Worm (Caenorhabditis elegans): ENCODE data around the gene srsx-3.

srsx-3 gene

ce11 chrV:7980993-7981595 lies 44.0 kb upstream of the srsx-3 start, which contains the start of gene F26D11.1:
Gene F26D11.1 (plus strand): TSS chrV:7981545.
- no peak for TF ChIP-seq nhr-25 (tag; optimal IDR thresholded peaks at IDR 0.05)
- no peak for TF ChIP-seq aly-2 (tag; optimal IDR thresholded peaks at IDR 0.05)
- no peak for TF ChIP-seq ztf-11 (tag; optimal IDR thresholded peaks at IDR 0.05)
- TF ChIP-seq nhr-11 (tag; optimal IDR thresholded peaks at IDR 0.05) = no peak
- no peak for TF ChIP-seq zag-1 (tag; optimal IDR thresholded peaks at IDR 0.05)
- no peak for TF ChIP-seq nhr-237 (tag; optimal IDR thresholded peaks at IDR 0.05)
- no peak for TF ChIP-seq unc-62 (GFP tag; optimal IDR thresholded peaks at IDR 0.05)
- TF ChIP-seq egl-27 (tag; optimal IDR thresholded peaks at IDR 0.05) = no peak
- no peak for TF ChIP-seq skn-1 (tag; optimal IDR thresholded peaks at IDR 0.05)
- TF ChIP-seq ceh-16 (tag; optimal IDR thresholded peaks at IDR 0.05) = no peak
- no peak for TF ChIP-seq elt-1 (tag; optimal IDR thresholded peaks at IDR 0.05)
- no peak for TF ChIP-seq R02D3.7 (tag; optimal IDR thresholded peaks at IDR 0.05)
- no peak for TF ChIP-seq sma-3 (GFP tag; optimal IDR thresholded peaks at IDR 0.05)
- no peak for TF ChIP-seq mdl-1 (tag; optimal IDR thresholded peaks at IDR 0.05)
- TF ChIP-seq ZK546.5 (tag; optimal IDR thresholded peaks at IDR 0.05) = no peak
- TF ChIP-seq nhr-12 (tag; optimal IDR thresholded peaks at IDR 0.05) = no peak

DNA sequence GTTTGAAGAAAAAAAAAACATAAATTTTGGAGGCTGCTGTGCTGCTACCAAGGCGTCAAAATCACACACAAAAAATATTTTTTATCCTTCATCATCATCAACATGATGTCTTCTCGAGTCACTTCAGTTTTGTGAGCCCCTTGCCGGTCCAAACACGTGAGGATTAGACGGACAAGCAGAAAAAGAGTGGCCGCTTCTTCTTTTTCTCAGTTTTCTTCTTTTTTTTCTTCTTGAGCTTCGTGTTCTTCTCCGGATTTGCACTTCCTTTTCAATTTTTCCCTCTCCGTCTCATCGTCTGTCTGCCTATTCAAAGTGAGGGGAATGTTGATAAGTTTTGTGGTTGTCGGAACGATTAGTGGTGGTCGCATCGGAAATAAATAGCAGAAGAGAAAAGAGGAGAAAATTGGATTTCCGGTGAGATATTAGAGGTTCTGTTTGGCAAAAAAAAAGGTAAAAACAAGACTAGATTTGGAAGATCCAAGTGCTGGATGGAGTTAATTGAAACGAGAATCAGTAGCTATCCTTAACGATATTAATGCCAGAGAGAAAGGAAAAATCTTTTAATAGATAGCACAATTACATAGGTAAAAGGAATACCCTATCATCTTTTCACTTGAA lies 43.4 kb upstream of the srsx-3 start:
- TF ChIP-seq C34F6.9 (tag; optimal IDR thresholded peaks at IDR 0.05) (peak; percentile 62), gmeb-1 (tag; optimal IDR thresholded peaks at IDR 0.05) (no peak), mdl-1 (tag; optimal IDR thresholded peaks at IDR 0.05) (peak in 1 of 2 experiments; percentile 67), unc-62 (GFP tag; optimal IDR thresholded peaks at IDR 0.05) (no peak), sma-9 (GFP tag; optimal IDR thresholded peaks at IDR 0.05) (peak; percentile 19), sma-9 (tag; optimal IDR thresholded peaks at IDR 0.05) (no peak), snpc-4 (tag; optimal IDR thresholded peaks at IDR 0.05) (peak; percentile 26), lsy-2 (tag; optimal IDR thresholded peaks at IDR 0.05) (peak in 1 of 2 experiments; percentile 56), crh-2 (tag; optimal IDR thresholded peaks at IDR 0.05) (peak; percentile 11), Y55F3AM.14 (GFP tag; optimal IDR thresholded peaks at IDR 0.05) (peak; percentile 11), aly-2 (tag; optimal IDR thresholded peaks at IDR 0.05) (no peak), egl-27 (tag; optimal IDR thresholded peaks at IDR 0.05) (peak; percentile 32), mab-5 (tag; optimal IDR thresholded peaks at IDR 0.05) (no peak), F13H6.1 (tag; optimal IDR thresholded peaks at IDR 0.05) (peak; percentile 14), nhr-129 (tag; optimal IDR thresholded peaks at IDR 0.05) (peak; percentile 28), zag-1 (tag; optimal IDR thresholded peaks at IDR 0.05) (peak; percentile 61), elt-1 (tag; optimal IDR thresholded peaks at IDR 0.05) (no peak), unc-55 (GFP tag; optimal IDR thresholded peaks at IDR 0.05) (peak; percentile 83), lin-39 (tag; optimal IDR thresholded peaks at IDR 0.05) (no peak)

- TF ChIP-seq egl-27 (tag; optimal IDR thresholded peaks at IDR 0.05) = no peak
- peak; percentile 5 to 46 for TF ChIP-seq lsy-2 (tag; optimal IDR thresholded peaks at IDR 0.05)
- peak; percentile 22 for TF ChIP-seq gmeb-1 (tag; optimal IDR thresholded peaks at IDR 0.05)
- no peak for TF ChIP-seq ceh-82 (tag; optimal IDR thresholded peaks at IDR 0.05)
- no peak for TF ChIP-seq nhr-12 (tag; optimal IDR thresholded peaks at IDR 0.05)
- TF ChIP-seq mdl-1 (tag; optimal IDR thresholded peaks at IDR 0.05) = no peak
- TF ChIP-seq fos-1 (tag; optimal IDR thresholded peaks at IDR 0.05) = peak; percentile 67
- TF ChIP-seq sma-9 (GFP tag; optimal IDR thresholded peaks at IDR 0.05) = peak; percentile 25
- no peak for TF ChIP-seq sma-9 (tag; optimal IDR thresholded peaks at IDR 0.05)
- TF ChIP-seq F13H6.1 (tag; optimal IDR thresholded peaks at IDR 0.05) = peak; percentile 33
- no peak for TF ChIP-seq crh-2 (tag; optimal IDR thresholded peaks at IDR 0.05)
- TF ChIP-seq nhr-129 (tag; optimal IDR thresholded peaks at IDR 0.05) = peak; percentile 83
- peak; percentile 78 for TF ChIP-seq nhr-25 (tag; optimal IDR thresholded peaks at IDR 0.05)
- no peak for TF ChIP-seq nhr-23 (tag; optimal IDR thresholded peaks at IDR 0.05)
- TF ChIP-seq ZK546.5 (tag; optimal IDR thresholded peaks at IDR 0.05) = no peak
- peak; percentile 9 for TF ChIP-seq sma-3 (GFP tag; optimal IDR thresholded peaks at IDR 0.05)
- TF ChIP-seq peb-1 (tag; optimal IDR thresholded peaks at IDR 0.05) = peak; percentile 36
These were observed 41.7 kb upstream of the srsx-3 start for ce11 chrV:7978798-7979197.

DNA sequence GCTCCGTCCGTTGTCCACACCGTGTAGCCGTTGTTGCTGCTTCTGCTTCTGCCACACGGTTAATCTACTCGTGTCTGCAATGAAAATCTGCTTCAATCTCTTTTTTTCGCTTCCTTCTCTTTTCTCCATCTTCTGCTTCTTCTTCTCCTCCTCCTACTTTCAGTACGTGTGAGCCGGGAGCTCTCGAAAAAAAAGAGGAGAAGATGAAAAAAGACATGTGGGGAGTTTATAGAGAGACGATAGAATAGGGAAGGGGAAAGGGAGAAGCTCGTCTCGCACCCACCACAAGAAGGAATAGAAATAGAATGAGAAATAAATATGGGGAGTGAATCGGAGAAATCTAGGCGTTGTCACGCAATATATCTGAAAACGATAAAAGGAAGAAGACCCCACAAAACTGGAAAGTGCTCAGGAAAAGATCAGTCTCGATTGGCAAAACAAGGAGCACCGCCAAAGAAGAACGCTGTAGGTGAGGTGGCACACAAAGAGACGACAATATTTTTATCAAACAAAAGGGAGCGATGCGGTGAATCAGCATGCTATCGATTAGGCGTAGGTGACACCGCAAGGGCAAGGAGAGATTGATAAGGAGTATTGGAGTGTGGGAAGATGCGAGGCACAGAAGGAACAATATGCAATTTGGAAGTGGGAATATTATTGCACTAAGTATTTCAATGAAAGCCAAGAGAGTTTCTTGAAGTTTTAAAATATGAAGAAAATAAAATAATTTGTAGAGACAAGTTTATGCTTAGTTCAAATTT lies 40.8 kb upstream of the srsx-3 start, which contains the start of gene let-413:
TSS of gene let-413 (minus strand) at position 76 of the 761 bp plus-strand sequence.
- TF ChIP-seq nhr-77 (tag; optimal IDR thresholded peaks at IDR 0.05) (no peak), gmeb-1 (tag; optimal IDR thresholded peaks at IDR 0.05) (no peak), nhr-12 (tag; optimal IDR thresholded peaks at IDR 0.05) (no peak), nhr-129 (tag; optimal IDR thresholded peaks at IDR 0.05) (peak; percentile 10), C34F6.9 (tag; optimal IDR thresholded peaks at IDR 0.05) (peak; percentile 20), sem-4 (tag; optimal IDR thresholded peaks at IDR 0.05) (no peak), sma-9 (GFP tag; optimal IDR thresholded peaks at IDR 0.05) (peak; percentile 15), sma-9 (tag; optimal IDR thresholded peaks at IDR 0.05) (no peak), unc-55 (GFP tag; optimal IDR thresholded peaks at IDR 0.05) (peak; percentile 59), fos-1 (tag; optimal IDR thresholded peaks at IDR 0.05) (peak; percentile 98)

Data from whole organism, L2 larva.